Worm (Caenorhabditis elegans) whole organism, young adult: ENCODE data around the gene twk-45.
A peak's percentile ranks its signal among the peaks of the same experiment; 100 is the strongest.

Source experiments
- B0035.1 ChIP-seq: sonication (generic microtip); optimal IDR thresholded peaks from 2 replicates; lab custom pipeline; 2016; ENCODE audit warnings: missing genetic modification characterization, mild to moderate bottlenecking, missing compliant biosample characterization, missing genotype, missing genetic modification reagents
- B0336.3 ChIP-seq: fragments of 200-800 bp; sonication (Bioruptor generic); IDR thresholded peaks from 2 replicates; pipeline ENCODE4 v1.3.6; 2022; ENCODE audit warnings: missing genetic modification characterization, missing compliant biosample characterization
- C17E4.6 ChIP-seq: fragments of 200-800 bp; sonication (Bioruptor generic); IDR thresholded peaks from 2 replicates; pipeline ENCODE4 v1.3.6; 2022; ENCODE audit warnings: missing genetic modification reagents, missing genetic modification characterization, missing compliant biosample characterization
- F10E7.11 ChIP-seq: sonication (generic microtip); optimal IDR thresholded peaks from 2 replicates; lab custom pipeline; 2017; ENCODE audit warnings: mild to moderate bottlenecking, missing genetic modification characterization, moderate library complexity, missing compliant biosample characterization
- F39B2.1 ChIP-seq: fragments of 200-800 bp; sonication (Bioruptor generic); IDR thresholded peaks from 2 replicates; pipeline ENCODE4 v1.3.6; 2022; ENCODE audit warnings: missing genetic modification reagents, missing genetic modification characterization, missing compliant biosample characterization
- K12H6.12 ChIP-seq: fragments of 200-800 bp; sonication (Bioruptor generic); optimal IDR thresholded peaks from 2 replicates; lab custom pipeline; 2018; ENCODE audit warnings: mild to moderate bottlenecking, missing genetic modification characterization, missing compliant biosample characterization
- aptf-3 ChIP-seq: fragments of 200-800 bp; sonication (Bioruptor generic); IDR thresholded peaks from 2 replicates; pipeline ENCODE4 v1.3.6; 2022; ENCODE audit warnings: missing genetic modification characterization, missing compliant biosample characterization
- atf-7 ChIP-seq: sonication (generic microtip); optimal IDR thresholded peaks from 2 replicates; lab custom pipeline; 2017; ENCODE audit warnings: mild to moderate bottlenecking, missing genetic modification characterization, missing compliant biosample characterization
- attf-3 ChIP-seq: fragments of 200-800 bp; sonication (Bioruptor generic); conservative IDR thresholded peaks from 2 replicates; pipeline ENCODE4 v1.3.6; 2022; ENCODE audit warnings: missing genetic modification reagents, missing genetic modification characterization, missing compliant biosample characterization
- attf-6 ChIP-seq: fragments of 200-800 bp; sonication (Bioruptor generic); IDR thresholded peaks from 2 replicates; pipeline ENCODE4 v1.3.6; 2022; ENCODE audit warnings: missing genetic modification reagents, missing genetic modification characterization, missing compliant biosample characterization
- cebp-1 ChIP-seq, 2 experiments: fragments of 200-800 bp in 1 of 2; sonication (Bioruptor generic) in 1 of 2; sonication (generic microtip) in 1 of 2; IDR thresholded peaks in 1 of 2; optimal IDR thresholded peaks in 1 of 2; 2 replicates each; pipeline versions ENCODE4 v1.3.6 to Lab custom; 2017 to 2022; ENCODE audit warnings: missing compliant biosample characterization in 2 of 2, missing genetic modification characterization in 2 of 2, mild to moderate bottlenecking in 1 of 2, missing genetic modification reagents in 1 of 2, moderate library complexity in 1 of 2
- ceh-40 ChIP-seq: fragments of 200-800 bp; sonication (Bioruptor generic); IDR thresholded peaks from 2 replicates; pipeline ENCODE4 v1.3.6; 2022; ENCODE audit warnings: missing genetic modification characterization, missing compliant biosample characterization
- ceh-58 ChIP-seq: fragments of 200-800 bp; sonication (Bioruptor generic); IDR thresholded peaks from 2 replicates; pipeline ENCODE4 v1.3.6; 2022; ENCODE audit warnings: missing genetic modification characterization, missing compliant biosample characterization
- dox-1 ChIP-seq: fragments of 200-800 bp; sonication (Bioruptor generic); IDR thresholded peaks from 2 replicates; pipeline ENCODE4 v1.3.6; 2022; ENCODE audit warnings: missing genetic modification reagents, missing genetic modification characterization, missing compliant biosample characterization
- dpff-1 ChIP-seq: sonication (generic microtip); optimal IDR thresholded peaks from 2 replicates; lab custom pipeline; 2017; ENCODE audit warnings: mild to moderate bottlenecking, missing genetic modification characterization, missing compliant biosample characterization
- dpl-1 ChIP-seq: fragments of 150-350 bp; optimal IDR thresholded peaks from 2 replicates; lab custom pipeline; 2014; ENCODE audit warnings: missing biosample characterization, missing genetic modification reagents, missing genetic modification characterization
- egl-44 ChIP-seq: fragments of 200-800 bp; sonication (Bioruptor generic); IDR thresholded peaks from 2 replicates; pipeline ENCODE4 v1.3.6; 2022; ENCODE audit warnings: missing genetic modification reagents, missing genetic modification characterization, missing compliant biosample characterization
- ets-4 ChIP-seq: fragments of 200-800 bp; sonication (Bioruptor generic); optimal IDR thresholded peaks from 2 replicates; lab custom pipeline; 2018; ENCODE audit warnings: mild to moderate bottlenecking, missing genetic modification characterization, missing compliant biosample characterization
- gei-17 ChIP-seq: fragments of 200-800 bp; sonication (Bioruptor generic); optimal IDR thresholded peaks from 2 replicates; lab custom pipeline; 2018; ENCODE audit warnings: mild to moderate bottlenecking, missing genetic modification characterization, missing compliant biosample characterization
- him-1 ChIP-seq: sonication (generic microtip); optimal IDR thresholded peaks from 2 replicates; lab custom pipeline; 2016; ENCODE audit warnings: missing genotype, missing genetic modification reagents, missing genetic modification characterization, missing compliant biosample characterization
- hlh-12 ChIP-seq: sonication (generic microtip); optimal IDR thresholded peaks from 2 replicates; lab custom pipeline; 2016; ENCODE audit warnings: missing genetic modification characterization, missing compliant biosample characterization
- let-607 ChIP-seq, 2 experiments: fragments of 200-800 bp in 1 of 2; sonication (Bioruptor generic) in 1 of 2; sonication (generic microtip) in 1 of 2; optimal IDR thresholded peaks; 2 replicates each; lab custom pipeline; 2016 to 2018; ENCODE audit warnings: mild to moderate bottlenecking in 2 of 2, missing compliant biosample characterization in 2 of 2, missing genetic modification characterization in 2 of 2, moderate library complexity in 2 of 2, missing genotype in 1 of 2
- lin-26 ChIP-seq: fragments of 200-800 bp; sonication (Bioruptor generic); IDR thresholded peaks from 2 replicates; pipeline ENCODE4 v1.3.6; 2022; ENCODE audit warnings: missing genetic modification reagents, missing genetic modification characterization, missing compliant biosample characterization
- lin-35 ChIP-seq, 3 experiments: fragments of 150-350 bp in 2 of 3; sonication (generic microtip) in 1 of 3; optimal IDR thresholded peaks; 2 replicates each; lab custom pipeline; 2014 to 2018; ENCODE audit warnings: missing biosample characterization in 3 of 3, missing genetic modification characterization in 3 of 3, missing genetic modification reagents in 3 of 3
- lin-54 ChIP-seq: fragments of 200-800 bp; sonication (Bioruptor generic); optimal IDR thresholded peaks from 2 replicates; lab custom pipeline; 2018; ENCODE audit warnings: mild to moderate bottlenecking, missing genetic modification characterization, missing compliant biosample characterization
- lir-1 ChIP-seq: fragments of 200-800 bp; sonication (Bioruptor generic); conservative IDR thresholded peaks from 2 replicates; pipeline ENCODE4 v1.3.6; 2022; ENCODE audit warnings: missing genetic modification reagents, missing genetic modification characterization, missing compliant biosample characterization
- lsl-1 ChIP-seq: fragments of 200-800 bp; sonication (Bioruptor generic); optimal IDR thresholded peaks from 2 replicates; lab custom pipeline; 2018; ENCODE audit warnings: mild to moderate bottlenecking, missing genetic modification characterization, moderate library complexity, missing compliant biosample characterization
- madf-10 ChIP-seq: sonication (generic microtip); optimal IDR thresholded peaks from 2 replicates; lab custom pipeline; 2016; ENCODE audit warnings: mild to moderate bottlenecking, missing genetic modification characterization, missing compliant biosample characterization
- mcd-1 ChIP-seq: fragments of 200-800 bp; sonication (Bioruptor generic); IDR thresholded peaks from 2 replicates; pipeline ENCODE4 v1.3.6; 2022; ENCODE audit warnings: missing genetic modification reagents, missing genetic modification characterization, missing compliant biosample characterization
- mxl-1 ChIP-seq: sonication (generic microtip); optimal IDR thresholded peaks from 2 replicates; lab custom pipeline; 2016; ENCODE audit warnings: missing genetic modification characterization, missing compliant biosample characterization
- nhr-179 ChIP-seq: sonication (generic microtip); optimal IDR thresholded peaks from 2 replicates; lab custom pipeline; 2016; ENCODE audit warnings: mild to moderate bottlenecking, missing genetic modification characterization, missing compliant biosample characterization
- nhr-80 ChIP-seq: sonication (generic microtip); optimal IDR thresholded peaks from 2 replicates; lab custom pipeline; 2016; ENCODE audit warnings: missing genetic modification characterization, missing compliant biosample characterization
- rec-8 ChIP-seq, 2 experiments: sonication (generic microtip); optimal IDR thresholded peaks; 2 replicates each; lab custom pipeline; 2016; ENCODE audit warnings: mild to moderate bottlenecking in 2 of 2, missing genetic modification characterization in 2 of 2, missing genetic modification reagents in 2 of 2, missing genotype in 2 of 2, missing biosample characterization in 1 of 2, missing compliant biosample characterization in 1 of 2, moderate library complexity in 1 of 2
- repo-1 ChIP-seq: sonication (generic microtip); optimal IDR thresholded peaks from 2 replicates; lab custom pipeline; 2017; ENCODE audit warnings: mild to moderate bottlenecking, missing genetic modification characterization, missing compliant biosample characterization
- rpc-1 ChIP-seq, 2 experiments: fragments of 150-350 bp in 1 of 2; sonication (generic microtip) in 1 of 2; optimal IDR thresholded peaks; 2 replicates each; lab custom pipeline; 2014 to 2018; ENCODE audit warnings: missing biosample characterization in 1 of 2, missing genetic modification characterization in 1 of 2, missing genetic modification reagents in 1 of 2, missing genotype in 1 of 2
- snpc-1.1 ChIP-seq: sonication (generic microtip); optimal IDR thresholded peaks from 2 replicates; lab custom pipeline; 2017; ENCODE audit warnings: missing genetic modification characterization, mild to moderate bottlenecking, missing compliant biosample characterization, antibody characterized with exemption, moderate library complexity, missing genotype, missing genetic modification reagents; ENCODE audit not compliant: insufficient read depth
- unc-130 ChIP-seq: sonication (generic microtip); optimal IDR thresholded peaks from 2 replicates; lab custom pipeline; 2016; ENCODE audit warnings: missing genetic modification reagents, missing genetic modification characterization, missing compliant biosample characterization
- zfh-2 ChIP-seq: fragments of 200-800 bp; sonication (Bioruptor generic); conservative IDR thresholded peaks from 2 replicates; pipeline ENCODE4 v1.3.6; 2022; ENCODE audit warnings: missing genetic modification reagents, missing genetic modification characterization, missing compliant biosample characterization
- ztf-22 ChIP-seq: fragments of 200-800 bp; sonication (Bioruptor generic); optimal IDR thresholded peaks from 2 replicates; lab custom pipeline; 2018; ENCODE audit warnings: mild to moderate bottlenecking, missing genetic modification characterization, moderate library complexity, missing compliant biosample characterization

The twk-45 gene

DNA sequence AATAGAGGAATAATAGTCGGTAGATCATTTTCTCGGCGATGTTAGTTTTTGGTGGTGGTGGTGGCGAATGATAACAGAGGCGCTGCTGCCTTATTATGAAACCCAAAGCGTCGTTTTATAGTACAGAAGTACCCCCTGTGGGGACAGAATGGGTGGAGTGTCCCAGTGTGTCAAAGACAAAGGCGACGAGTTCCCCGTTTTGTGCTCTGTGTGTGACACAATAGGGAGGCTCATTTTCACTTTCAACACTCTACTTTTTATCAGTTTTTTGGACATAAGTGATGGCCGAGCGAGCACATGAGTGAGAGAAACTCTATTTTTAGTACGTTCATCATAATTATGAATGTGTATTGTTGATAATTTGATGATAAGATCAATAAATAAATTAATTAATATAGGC, 41.0 kb downstream of the twk-45 start, which contains the start of gene pho-9 (continued):
- no peak for TF ChIP-seq repo-1 (tag; lab: Kevin White, UChicago)
- no peak for TF ChIP-seq zfh-2
- peak in 1 of 2 experiments; percentile 4 for TF ChIP-seq let-607 (tag; optimal IDR thresholded peaks at IDR 0.05; lab: Kevin White, UChicago)
- TF ChIP-seq nhr-80 (tag; lab: Kevin White, UChicago), result peak; percentile 97
- TF ChIP-seq egl-44, result peak; percentile 44; the same call in 1 of the 2 replicates
- no peak for TF ChIP-seq him-1
- TF ChIP-seq dpff-1, result no peak
- no peak for TF ChIP-seq ztf-22
- peak; percentile 70 for TF ChIP-seq ets-4
- TF ChIP-seq madf-10, result no peak
- TF ChIP-seq attf-3 (GFP tag; lab: Robert Waterston, UW), result no peak
- TF ChIP-seq atf-7 (tag; lab: Kevin White, UChicago), result no peak
- no peak for TF ChIP-seq nhr-179 (tag; lab: Kevin White, UChicago)
- TF ChIP-seq cebp-1 (GFP tag; IDR thresholded peaks at IDR 0.05; lab: Robert Waterston, UW), result peak; percentile 88; the same call in 1 of the 2 replicates
- TF ChIP-seq cebp-1 (tag; optimal IDR thresholded peaks at IDR 0.05; lab: Kevin White, UChicago), result peak; percentile 88
- no peak for TF ChIP-seq lin-54 (GFP tag; lab: Kevin White, UChicago)
- TF ChIP-seq unc-130 (GFP tag; lab: Kevin White, UChicago), result no peak
- no peak for TF ChIP-seq ceh-40
- no peak for TF ChIP-seq aptf-3 (GFP tag; lab: Robert Waterston, UW)
- TF ChIP-seq mxl-1 (tag; lab: Kevin White, UChicago), result no peak
- 0 out of 2 replicates have a peak, but pooled peaks have one; percentile 44 for TF ChIP-seq B0336.3 (GFP tag; lab: Robert Waterston, UW)
- TF ChIP-seq attf-6, result no peak
- TF ChIP-seq snpc-1.1 (tag; lab: Kevin White, UChicago), result no peak
- TF ChIP-seq ceh-58, result no peak
- TF ChIP-seq lin-26 (GFP tag; lab: Robert Waterston, UW), result no peak
- TF ChIP-seq F39B2.1 (GFP tag; lab: Robert Waterston, UW), result no peak
- no peak for TF ChIP-seq lir-1 (GFP tag; lab: Robert Waterston, UW)
- TF ChIP-seq rec-8 (tag; optimal IDR thresholded peaks at IDR 0.05; lab: Kevin White, UChicago), result no peak
- TF ChIP-seq B0035.1, result no peak
- TF ChIP-seq gei-17 (GFP tag; lab: Kevin White, UChicago), result no peak
- TF ChIP-seq dox-1 (GFP tag; lab: Robert Waterston, UW), result peak; percentile 66

DNA sequence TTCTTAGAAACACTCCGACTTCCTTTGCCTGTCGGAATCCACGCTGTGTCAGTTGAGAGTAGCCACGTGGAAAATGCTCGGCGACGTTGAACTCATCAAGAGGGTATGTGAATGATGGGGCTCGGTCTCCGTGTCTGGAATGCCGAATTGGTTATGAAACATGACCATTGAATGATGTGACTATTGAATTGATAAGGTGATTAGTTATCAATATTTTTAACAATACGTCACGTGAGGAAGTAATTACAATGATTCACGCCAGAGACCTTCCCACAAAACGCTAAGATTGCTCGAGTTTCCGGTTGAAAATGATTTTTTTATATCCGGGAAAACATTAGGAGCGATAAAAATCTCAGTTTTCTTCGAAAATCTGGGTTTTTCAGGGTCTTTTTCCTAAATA, 42.4 kb downstream of the twk-45 start:
- TF ChIP-seq lin-35 (GFP tag; optimal IDR thresholded peaks at IDR 0.05; lab: Kevin White, UChicago), result no peak
- TF ChIP-seq dpl-1, result no peak
- TF ChIP-seq F10E7.11 (tag; lab: Kevin White, UChicago), result no peak
- 0 out of 2 replicates have a peak, but pooled peaks have one; percentile 30 for TF ChIP-seq cebp-1 (GFP tag; IDR thresholded peaks at IDR 0.05; lab: Robert Waterston, UW)
- peak; percentile 48 for TF ChIP-seq cebp-1 (tag; optimal IDR thresholded peaks at IDR 0.05; lab: Kevin White, UChicago)
- TF ChIP-seq hlh-12 (tag; lab: Kevin White, UChicago), result no peak
- peak; percentile 52 for TF ChIP-seq nhr-80 (tag; lab: Kevin White, UChicago)
- TF ChIP-seq mcd-1 (GFP tag; lab: Robert Waterston, UW), result no peak
- TF ChIP-seq lsl-1 (GFP tag; lab: Kevin White, UChicago), result no peak
- no peak for TF ChIP-seq rpc-1 (optimal IDR thresholded peaks at IDR 0.05; lab: Kevin White, UChicago)
- no peak for TF ChIP-seq rpc-1 (tag; optimal IDR thresholded peaks at IDR 0.05; lab: Kevin White, UChicago)
- TF ChIP-seq C17E4.6 (GFP tag; lab: Robert Waterston, UW), result no peak
- TF ChIP-seq K12H6.12, result no peak
